Fruit fly (Drosophila melanogaster) whole organism, embryonic: Measurements from ENCODE around the gene GAPsec.
A peak's percentile ranks its signal among the peaks of the same experiment; 100 is the strongest.

Source experiments
- ATbp ChIP-seq: fragments of 200-800 bp; sonication (Bioruptor generic); optimal IDR thresholded peaks from 2 replicates; lab custom pipeline; 2017; ENCODE audit warnings: missing biosample characterization, mild to moderate bottlenecking, missing genetic modification characterization, missing genetic modification reagents
- Atf6 ChIP-seq: fragments of 200-800 bp; sonication (Bioruptor generic); IDR thresholded peaks from 2 replicates; pipeline ENCODE4 v1.3.6; 2022; ENCODE audit warnings: missing biosample characterization, missing genetic modification characterization
- CG11085 ChIP-seq: fragments of 200-800 bp; sonication (Bioruptor generic); IDR thresholded peaks from 2 replicates; pipeline ENCODE4 v1.3.6; 2022; ENCODE audit warnings: missing biosample characterization, missing genetic modification characterization
- CG11093 ChIP-seq: fragments of 200-800 bp; sonication (Bioruptor generic); IDR thresholded peaks from 3 replicates; pipeline ENCODE4 v1.3.6; 2022; ENCODE audit warnings: missing biosample characterization, missing genetic modification characterization
- CG12104 ChIP-seq: fragments of 200-800 bp; sonication (Bioruptor generic); optimal IDR thresholded peaks from 3 replicates; lab custom pipeline; 2016; ENCODE audit warnings: missing biosample characterization, missing genetic modification characterization
- CG12219 ChIP-seq: fragments of 200-800 bp; sonication (Bioruptor generic); optimal IDR thresholded peaks from 3 replicates; lab custom pipeline; 2018; ENCODE audit warnings: missing biosample characterization, mild to moderate bottlenecking, missing genetic modification characterization
- CG12299 ChIP-seq: fragments of 200-800 bp; sonication (Bioruptor generic); optimal IDR thresholded peaks from 2 replicates; lab custom pipeline; 2018; ENCODE audit warnings: missing biosample characterization, mild to moderate bottlenecking, missing genetic modification characterization
- CG13123 ChIP-seq: fragments of 200-800 bp; sonication (Bioruptor generic); optimal IDR thresholded peaks from 2 replicates; lab custom pipeline; 2016; ENCODE audit warnings: missing biosample characterization, missing genetic modification characterization
- CG13296 ChIP-seq: fragments of 200-800 bp; sonication (Bioruptor generic); optimal IDR thresholded peaks from 3 replicates; lab custom pipeline; 2018; ENCODE audit warnings: missing biosample characterization, mild to moderate bottlenecking, missing genetic modification characterization
- CG14710 ChIP-seq: fragments of 200-800 bp; sonication (Bioruptor generic); optimal IDR thresholded peaks from 3 replicates; lab custom pipeline; 2019; ENCODE audit warnings: missing biosample characterization, mild to moderate bottlenecking, missing genetic modification characterization, moderate library complexity
- CG1792 ChIP-seq: fragments of 200-800 bp; sonication (Bioruptor generic); optimal IDR thresholded peaks from 2 replicates; lab custom pipeline; 2016; ENCODE audit warnings: missing biosample characterization, missing genetic modification characterization
- CG18619 ChIP-seq: fragments of 200-800 bp; sonication (Bioruptor generic); optimal IDR thresholded peaks from 3 replicates; lab custom pipeline; 2017; ENCODE audit warnings: missing biosample characterization, mild to moderate bottlenecking, missing genetic modification characterization
- CG31441 ChIP-seq: fragments of 200-800 bp; sonication (Bioruptor generic); IDR thresholded peaks from 2 replicates; pipeline ENCODE4 v1.3.6; 2022; ENCODE audit warnings: missing biosample characterization, missing genetic modification characterization
- CG6791 ChIP-seq: fragments of 200-800 bp; sonication (Bioruptor generic); IDR thresholded peaks from 3 replicates; pipeline ENCODE4 v1.3.6; 2022; ENCODE audit warnings: missing biosample characterization, missing genetic modification characterization; ENCODE audit not compliant: partially characterized antibody
- CG7987 ChIP-seq: fragments of 200-800 bp; sonication (Bioruptor generic); optimal IDR thresholded peaks from 2 replicates; lab custom pipeline; 2018; ENCODE audit warnings: missing biosample characterization, mild to moderate bottlenecking, missing genetic modification characterization, moderate library complexity
- CG8089 ChIP-seq: fragments of 200-800 bp; sonication (Bioruptor generic); optimal IDR thresholded peaks from 3 replicates; lab custom pipeline; 2016; ENCODE audit warnings: missing biosample characterization, missing genetic modification characterization
- CG9817 ChIP-seq: fragments of 200-800 bp; sonication (Bioruptor generic); optimal IDR thresholded peaks from 2 replicates; lab custom pipeline; 2018; ENCODE audit warnings: missing biosample characterization, mild to moderate bottlenecking, missing genetic modification characterization, moderate library complexity
- CG9932 ChIP-seq: fragments of 200-800 bp; sonication (Bioruptor generic); IDR thresholded peaks from 2 replicates; pipeline ENCODE4 v1.3.6; 2022; ENCODE audit warnings: missing biosample characterization, missing genetic modification characterization
- CkIIα-i1 ChIP-seq: fragments of 200-800 bp; sonication (Bioruptor generic); IDR thresholded peaks from 2 replicates; pipeline ENCODE4 v1.3.6; 2022; ENCODE audit warnings: missing biosample characterization, missing genetic modification characterization
- CrebB ChIP-seq: fragments of 200-800 bp; sonication (Bioruptor generic); optimal IDR thresholded peaks from 3 replicates; lab custom pipeline; 2018; ENCODE audit warnings: missing biosample characterization, mild to moderate bottlenecking, missing genetic modification characterization
- Ets97D ChIP-seq: fragments of 200-800 bp; sonication (Bioruptor generic); optimal IDR thresholded peaks from 3 replicates; lab custom pipeline; 2016; ENCODE audit warnings: missing biosample characterization, missing genetic modification characterization
- Fer1 ChIP-seq: fragments of 200-800 bp; sonication (Bioruptor generic); optimal IDR thresholded peaks from 2 replicates; lab custom pipeline; 2017; ENCODE audit warnings: missing biosample characterization, mild to moderate bottlenecking, missing genetic modification characterization
- Hand ChIP-seq: fragments of 200-800 bp; sonication (Bioruptor generic); optimal IDR thresholded peaks from 2 replicates; lab custom pipeline; 2017; ENCODE audit warnings: mild to moderate bottlenecking, missing biosample characterization, missing genetic modification reagents, missing genetic modification characterization
- HmgZ ChIP-seq: fragments of 200-800 bp; sonication (Bioruptor generic); optimal IDR thresholded peaks from 2 replicates; lab custom pipeline; 2018; ENCODE audit warnings: missing biosample characterization, mild to moderate bottlenecking, missing genetic modification characterization
- Hmx ChIP-seq: fragments of 200-800 bp; sonication (Bioruptor generic); optimal IDR thresholded peaks from 2 replicates; lab custom pipeline; 2016; ENCODE audit warnings: missing biosample characterization, missing genetic modification characterization
- Lhr ChIP-seq: fragments of 200-800 bp; sonication (Bioruptor generic); optimal IDR thresholded peaks from 3 replicates; lab custom pipeline; 2017; ENCODE audit warnings: mild to moderate bottlenecking, missing biosample characterization, missing genetic modification reagents, missing genetic modification characterization
- MESR4 ChIP-seq: fragments of 200-800 bp; sonication (Bioruptor generic); optimal IDR thresholded peaks from 2 replicates; lab custom pipeline; 2018; ENCODE audit warnings: missing biosample characterization, mild to moderate bottlenecking, missing genetic modification characterization, moderate library complexity
- NC2α ChIP-seq: fragments of 200-800 bp; sonication (Bioruptor generic); optimal IDR thresholded peaks from 2 replicates; lab custom pipeline; 2016; ENCODE audit warnings: missing biosample characterization, missing genetic modification characterization
- NFAT ChIP-seq: fragments of 200-800 bp; sonication (Bioruptor generic); IDR thresholded peaks from 2 replicates; pipeline ENCODE4 v1.3.6; 2022; ENCODE audit warnings: missing biosample characterization, missing genetic modification characterization
- Pdp1 ChIP-seq, 2 experiments: fragments of 200-800 bp; sonication (Bioruptor generic); optimal IDR thresholded peaks; 3 replicates each; lab custom pipeline; 2016; ENCODE audit warnings: missing biosample characterization in 2 of 2, missing genetic modification characterization in 2 of 2, mild to moderate bottlenecking in 1 of 2, moderate library complexity in 1 of 2
- Sox102F ChIP-seq: fragments of 200-800 bp; sonication (Bioruptor generic); optimal IDR thresholded peaks from 2 replicates; lab custom pipeline; 2018; ENCODE audit warnings: missing biosample characterization, mild to moderate bottlenecking, missing genetic modification characterization, moderate library complexity
- Trl ChIP-seq, 3 experiments: fragments of >200 bp in 2 of 3; fragments of 200-800 bp in 1 of 3; sonication (Bioruptor generic) in 1 of 3; optimal IDR thresholded peaks; 2 replicates in 1 of 3; 3 replicates in 2 of 3; lab custom pipeline; 2016 to 2017; ENCODE audit warnings: missing biosample characterization in 1 of 3, missing genetic modification characterization in 1 of 3
- al ChIP-seq: fragments of 200-800 bp; sonication (Bioruptor generic); IDR thresholded peaks from 2 replicates; pipeline ENCODE4 v1.3.6; 2022; ENCODE audit warnings: missing biosample characterization, missing genetic modification characterization
- chinmo ChIP-seq: fragments of 200-800 bp; sonication (Bioruptor generic); IDR thresholded peaks from 4 replicates; pipeline ENCODE4 v1.3.6; 2022; ENCODE audit warnings: missing biosample characterization, missing genetic modification characterization; ENCODE audit not compliant: partially characterized antibody
- crol ChIP-seq: fragments of 200-800 bp; sonication (Bioruptor generic); IDR thresholded peaks from 2 replicates; pipeline ENCODE4 v1.3.6; 2022; ENCODE audit warnings: missing biosample characterization, missing genetic modification characterization
- gt ChIP-seq: fragments of 200-800 bp; sonication (Bioruptor generic); IDR thresholded peaks from 2 replicates; pipeline ENCODE4 v1.3.6; 2022; ENCODE audit warnings: missing biosample characterization, missing genetic modification characterization
- hkb ChIP-seq, 2 experiments: fragments of 200-800 bp in 1 of 2; fragments of >200 bp in 1 of 2; sonication (Bioruptor generic) in 1 of 2; IDR thresholded peaks in 1 of 2; optimal IDR thresholded peaks in 1 of 2; 2 replicates each; pipeline versions ENCODE4 v1.3.6 to Lab custom; 2017 to 2022; ENCODE audit warnings: missing biosample characterization in 1 of 2, missing genetic modification characterization in 1 of 2
- ind ChIP-seq: fragments of 200-800 bp; sonication (Bioruptor generic); optimal IDR thresholded peaks from 3 replicates; lab custom pipeline; 2016; ENCODE audit warnings: missing biosample characterization, missing genetic modification characterization
- kah ChIP-seq: fragments of 200-800 bp; sonication (Bioruptor generic); optimal IDR thresholded peaks from 2 replicates; lab custom pipeline; 2018; ENCODE audit warnings: missing biosample characterization, mild to moderate bottlenecking, missing genetic modification characterization
- ken ChIP-seq: fragments of 200-800 bp; sonication (Bioruptor generic); IDR thresholded peaks from 3 replicates; pipeline ENCODE4 v1.3.6; 2022; ENCODE audit warnings: missing biosample characterization, missing genetic modification characterization
- mirr ChIP-seq: fragments of 200-800 bp; sonication (Bioruptor generic); optimal IDR thresholded peaks from 3 replicates; lab custom pipeline; 2018; ENCODE audit warnings: missing biosample characterization, mild to moderate bottlenecking, missing genetic modification characterization
- org-1 ChIP-seq: fragments of 200-800 bp; sonication (Bioruptor generic); optimal IDR thresholded peaks from 2 replicates; lab custom pipeline; 2017; ENCODE audit warnings: missing biosample characterization, missing genetic modification characterization
- pb ChIP-seq: fragments of 200-800 bp; sonication (Bioruptor generic); optimal IDR thresholded peaks from 3 replicates; lab custom pipeline; 2016; ENCODE audit warnings: missing biosample characterization, missing genetic modification characterization
- pita ChIP-seq: fragments of 200-800 bp; sonication (Bioruptor generic); optimal IDR thresholded peaks from 2 replicates; lab custom pipeline; 2017; ENCODE audit warnings: missing biosample characterization, mild to moderate bottlenecking, missing genetic modification characterization
- seq ChIP-seq: fragments of 200-800 bp; sonication (Bioruptor generic); IDR thresholded peaks from 2 replicates; pipeline ENCODE4 v1.3.6; 2022; ENCODE audit warnings: missing biosample characterization, missing genetic modification characterization
- sqz ChIP-seq: fragments of 200-800 bp; sonication (Bioruptor generic); optimal IDR thresholded peaks from 3 replicates; lab custom pipeline; 2018; ENCODE audit warnings: missing biosample characterization, mild to moderate bottlenecking, missing genetic modification characterization
- tio ChIP-seq: fragments of 200-800 bp; sonication (Bioruptor generic); optimal IDR thresholded peaks from 2 replicates; lab custom pipeline; 2017; ENCODE audit warnings: missing biosample characterization, missing genetic modification characterization, inconsistent platforms
- tx ChIP-seq: fragments of 200-800 bp; sonication (Bioruptor generic); optimal IDR thresholded peaks from 2 replicates; lab custom pipeline; 2016; ENCODE audit warnings: missing biosample characterization, missing genetic modification characterization
- wor ChIP-seq: fragments of 200-800 bp; sonication (Bioruptor generic); IDR thresholded peaks from 2 replicates; pipeline ENCODE4 v1.3.6; 2022; ENCODE audit warnings: missing biosample characterization, missing genetic modification characterization
- yki ChIP-seq: fragments of >200 bp; optimal IDR thresholded peaks from 3 replicates; lab custom pipeline; 2018
- z ChIP-seq: fragments of 200-800 bp; sonication (Bioruptor generic); IDR thresholded peaks from 3 replicates; pipeline ENCODE4 v1.3.6; 2022; ENCODE audit warnings: missing biosample characterization, missing genetic modification characterization

Gene GAPsec

dm6 chr3L:8584086-8584485 is 39.6 kb downstream of the GAPsec start (continued):
- TF ChIP-seq kah (GFP tag; lab: Kevin White, UChicago) (peak; percentile 13), crol (GFP tag; lab: Robert Waterston, UW) (no peak), CG13123 (GFP tag; lab: Kevin White, UChicago) (no peak), CG11093 (GFP tag; lab: Robert Waterston, UW) (no peak), CG12219 (GFP tag; lab: Kevin White, UChicago) (peak; percentile 31), yki (no peak), z (GFP tag; lab: Robert Waterston, UW) (no peak), CG6791 (GFP tag; lab: Robert Waterston, UW) (no peak), CkIIα-i1 (GFP tag; lab: Robert Waterston, UW) (peak; percentile 22; the same call in 1 of the 2 replicates), chinmo (GFP tag; lab: Robert Waterston, UW) (no peak), CG12299 (tag; lab: Kevin White, UChicago) (peak; percentile 27), pb (no peak), ATbp (GFP tag; lab: Kevin White, UChicago) (peak; percentile 73), Trl (optimal IDR thresholded peaks at IDR 0.05; lab: Kevin White, UChicago) (no peak), Trl (GFP tag; optimal IDR thresholded peaks at IDR 0.05; lab: Kevin White, UChicago) (peak; percentile 53), seq (peak; percentile 67), Sox102F (GFP tag; lab: Kevin White, UChicago) (peak; percentile 22), tx (GFP tag; lab: Kevin White, UChicago) (no peak), CG1792 (GFP tag; lab: Kevin White, UChicago) (peak; percentile 58), al (GFP tag; lab: Robert Waterston, UW) (no peak), CG9932 (GFP tag; lab: Robert Waterston, UW) (no peak), CG18619 (GFP tag; lab: Kevin White, UChicago) (peak; percentile 22), CG13296 (peak; percentile 53), hkb (optimal IDR thresholded peaks at IDR 0.05; lab: Kevin White, UChicago) (no peak), hkb (GFP tag; IDR thresholded peaks at IDR 0.05; lab: Robert Waterston, UW) (peak; percentile 68), ind (GFP tag; lab: Kevin White, UChicago) (no peak), Atf6 (GFP tag; lab: Robert Waterston, UW) (peak; percentile 79), CG11085 (GFP tag; lab: Robert Waterston, UW) (peak; percentile 24; the same call in 1 of the 2 replicates), CG14710 (tag; lab: Kevin White, UChicago) (no peak), ken (no peak), CG31441 (GFP tag; lab: Robert Waterston, UW) (no peak), mirr (GFP tag; lab: Kevin White, UChicago) (peak; percentile 60), Pdp1 (GFP tag; optimal IDR thresholded peaks at IDR 0.05; lab: Kevin White, UChicago) (peak in 1 of 2 experiments; percentile 12), gt (GFP tag; lab: Robert Waterston, UW) (no peak), NFAT (GFP tag; lab: Robert Waterston, UW) (no peak), CG9817 (peak; percentile 15), sqz (no peak), CG7987 (peak; percentile 72), CrebB (peak; percentile 0), Lhr (GFP tag; lab: Kevin White, UChicago) (no peak), Hmx (GFP tag; lab: Kevin White, UChicago) (no peak), Hand (GFP tag; lab: Kevin White, UChicago) (peak; percentile 21), NC2α (peak; percentile 13), CG8089 (GFP tag; lab: Kevin White, UChicago) (no peak), CG12104 (peak; percentile 8), Ets97D (GFP tag; lab: Kevin White, UChicago) (no peak), wor (GFP tag; lab: Robert Waterston, UW) (no peak), org-1 (peak; percentile 68), tio (GFP tag; lab: Kevin White, UChicago) (peak; percentile 45), Fer1 (GFP tag; lab: Kevin White, UChicago) (peak; percentile 61), HmgZ (tag; lab: Kevin White, UChicago) (no peak), MESR4 (no peak), pita (GFP tag; lab: Kevin White, UChicago) (no peak)
